Worm (Caenorhabditis elegans) whole organism, L1 larva: Measurements from ENCODE around the gene W09B6.4.

Experiments used
- C16A3.4 ChIP-seq: fragments of 150-350 bp; optimal IDR thresholded peaks from 2 replicates; lab custom pipeline; 2014; ENCODE audit warnings: missing biosample characterization, missing genetic modification characterization
- C34B4.2 ChIP-seq: sonication (generic microtip); optimal IDR thresholded peaks from 2 replicates; lab custom pipeline; 2017; ENCODE audit warnings: mild to moderate bottlenecking, missing genetic modification characterization, missing compliant biosample characterization
- alr-1 ChIP-seq: fragments of 200-800 bp; sonication (Bioruptor generic); optimal IDR thresholded peaks from 2 replicates; lab custom pipeline; 2018; ENCODE audit warnings: borderline replicate concordance, mild to moderate bottlenecking, missing genetic modification characterization, missing compliant biosample characterization
- aly-2 ChIP-seq: fragments of 150-350 bp; optimal IDR thresholded peaks from 2 replicates; lab custom pipeline; 2014; ENCODE audit warnings: missing biosample characterization, missing genetic modification characterization
- ama-1 ChIP-seq: fragments of 150-350 bp; optimal IDR thresholded peaks from 2 replicates; lab custom pipeline; 2014
- blmp-1 ChIP-seq: fragments of 150-350 bp; optimal IDR thresholded peaks from 2 replicates; lab custom pipeline; 2014; ENCODE audit warnings: missing biosample characterization, missing genetic modification characterization
- ceh-82 ChIP-seq, 3 experiments: fragments of 150-350 bp in 1 of 3; sonication (generic microtip) in 2 of 3; optimal IDR thresholded peaks; 2 replicates each; lab custom pipeline; 2014 to 2017; ENCODE audit warnings: missing biosample characterization in 3 of 3, missing genetic modification characterization in 3 of 3
- ceh-90 ChIP-seq: sonication (generic microtip); optimal IDR thresholded peaks from 2 replicates; lab custom pipeline; 2016; ENCODE audit warnings: missing genetic modification characterization, missing compliant biosample characterization
- dsc-1 ChIP-seq: sonication (generic microtip); optimal IDR thresholded peaks from 2 replicates; lab custom pipeline; 2016; ENCODE audit warnings: mild to moderate bottlenecking, missing genetic modification characterization, missing compliant biosample characterization
- efl-1 ChIP-seq, 4 experiments: fragments of 150-350 bp; optimal IDR thresholded peaks in 3 of 4; peaks in 1 of 4; 1 replicate in 1 of 4; 2 replicates in 3 of 4; lab custom pipeline; 2014; ENCODE audit warnings: missing biosample characterization in 2 of 4, missing genetic modification characterization in 2 of 4, missing genetic modification reagents in 2 of 4
- efl-3 ChIP-seq: fragments of 200-800 bp; sonication (Bioruptor generic); optimal IDR thresholded peaks from 2 replicates; lab custom pipeline; 2018; ENCODE audit warnings: mild to moderate bottlenecking, missing genetic modification characterization, missing compliant biosample characterization
- elt-2 ChIP-seq: sonication (generic microtip); optimal IDR thresholded peaks from 2 replicates; lab custom pipeline; 2016; ENCODE audit warnings: missing genetic modification characterization, mild to moderate bottlenecking, inconsistent platforms, missing compliant biosample characterization, missing genetic modification reagents
- ets-5 ChIP-seq: fragments of 200-800 bp; sonication (Bioruptor generic); IDR thresholded peaks from 2 replicates; pipeline ENCODE4 v1.3.6; 2022; ENCODE audit warnings: missing genetic modification characterization, missing compliant biosample characterization
- fkh-10 ChIP-seq: sonication (generic microtip); optimal IDR thresholded peaks from 2 replicates; lab custom pipeline; 2017; ENCODE audit warnings: missing biosample characterization, missing genetic modification reagents, missing genetic modification characterization
- fkh-4 ChIP-seq: sonication (generic microtip); optimal IDR thresholded peaks from 2 replicates; lab custom pipeline; 2016; ENCODE audit warnings: missing compliant biosample characterization, missing genetic modification characterization, borderline replicate concordance
- fkh-8 ChIP-seq: sonication (generic microtip); optimal IDR thresholded peaks from 2 replicates; lab custom pipeline; 2016; ENCODE audit warnings: mild to moderate bottlenecking, missing genetic modification characterization, missing compliant biosample characterization
- grh-1 ChIP-seq: fragments of 200-800 bp; sonication (Bioruptor generic); IDR thresholded peaks from 2 replicates; pipeline ENCODE4 v1.3.6; 2022; ENCODE audit warnings: missing genetic modification reagents, missing genetic modification characterization, missing compliant biosample characterization
- hlh-4 ChIP-seq: sonication (generic microtip); optimal IDR thresholded peaks from 2 replicates; lab custom pipeline; 2016; ENCODE audit warnings: mild to moderate bottlenecking, missing genetic modification characterization, missing compliant biosample characterization
- hpl-2 ChIP-seq: fragments of 150-350 bp; optimal IDR thresholded peaks from 2 replicates; lab custom pipeline; 2014; ENCODE audit warnings: missing biosample characterization, missing genetic modification reagents, missing genetic modification characterization
- irx-1 ChIP-seq: sonication (generic microtip); optimal IDR thresholded peaks from 2 replicates; lab custom pipeline; 2016; ENCODE audit warnings: missing genetic modification characterization, missing compliant biosample characterization
- jun-1 ChIP-seq: fragments of 150-350 bp; optimal IDR thresholded peaks from 2 replicates; lab custom pipeline; 2014; ENCODE audit warnings: missing biosample characterization, missing genetic modification reagents, missing genetic modification characterization
- lin-13 ChIP-seq: fragments of 150-350 bp; optimal IDR thresholded peaks from 2 replicates; lab custom pipeline; 2014; ENCODE audit warnings: missing biosample characterization, missing genetic modification reagents, missing genetic modification characterization
- lin-14 ChIP-seq: fragments of 200-800 bp; sonication (Bioruptor generic); optimal IDR thresholded peaks from 2 replicates; lab custom pipeline; 2018; ENCODE audit warnings: mild to moderate bottlenecking, missing genetic modification characterization, moderate library complexity, missing compliant biosample characterization
- lin-15B ChIP-seq: fragments of 150-350 bp; sonication (generic microtip); optimal IDR thresholded peaks from 3 replicates; lab custom pipeline; 2014; ENCODE audit warnings: missing biosample characterization, missing genetic modification characterization
- lir-3 ChIP-seq: sonication (generic microtip); optimal IDR thresholded peaks from 2 replicates; lab custom pipeline; 2016; ENCODE audit warnings: mild to moderate bottlenecking, missing genetic modification characterization, moderate library complexity, missing compliant biosample characterization; ENCODE audit not compliant: poor library complexity
- lsy-2 ChIP-seq, 2 experiments: fragments of 150-350 bp; optimal IDR thresholded peaks; 2 replicates each; lab custom pipeline; 2014; ENCODE audit warnings: missing biosample characterization in 2 of 2, missing genetic modification characterization in 2 of 2
- mab-9 ChIP-seq: fragments of 200-800 bp; sonication (Bioruptor generic); IDR thresholded peaks from 2 replicates; pipeline ENCODE4 v1.3.6; 2022; ENCODE audit warnings: missing genetic modification reagents, missing genetic modification characterization, missing compliant biosample characterization
- mdl-1 ChIP-seq, 2 experiments: fragments of 150-350 bp; optimal IDR thresholded peaks; 2 replicates each; lab custom pipeline; 2014 to 2017; ENCODE audit warnings: missing biosample characterization in 2 of 2, missing genetic modification characterization in 2 of 2, inconsistent platforms in 1 of 2
- nhr-12 ChIP-seq: sonication (generic microtip); optimal IDR thresholded peaks from 2 replicates; lab custom pipeline; 2017; ENCODE audit warnings: missing biosample characterization, missing genetic modification characterization
- nhr-19 ChIP-seq: fragments of 200-800 bp; sonication (Bioruptor generic); conservative IDR thresholded peaks from 2 replicates; pipeline ENCODE4 v1.3.6; 2022; ENCODE audit warnings: missing genetic modification characterization, missing compliant biosample characterization
- nhr-20 ChIP-seq: sonication (generic microtip); optimal IDR thresholded peaks from 2 replicates; lab custom pipeline; 2016; ENCODE audit warnings: mild to moderate bottlenecking, missing genetic modification characterization, missing compliant biosample characterization
- nhr-47 ChIP-seq: sonication (generic microtip); optimal IDR thresholded peaks from 2 replicates; lab custom pipeline; 2016; ENCODE audit warnings: mild to moderate bottlenecking, missing genetic modification characterization, moderate library complexity, missing compliant biosample characterization
- nhr-71 ChIP-seq: sonication (generic microtip); optimal IDR thresholded peaks from 2 replicates; lab custom pipeline; 2016; ENCODE audit warnings: mild to moderate bottlenecking, missing genetic modification characterization, moderate library complexity, missing compliant biosample characterization
- nhr-76 ChIP-seq: sonication (generic microtip); optimal IDR thresholded peaks from 2 replicates; lab custom pipeline; 2017; ENCODE audit warnings: missing biosample characterization, missing genetic modification characterization
- nhr-77 ChIP-seq: fragments of 150-350 bp; optimal IDR thresholded peaks from 2 replicates; lab custom pipeline; 2014; ENCODE audit warnings: missing biosample characterization, missing genetic modification characterization
- nhr-85 ChIP-seq: sonication (generic microtip); peaks from one replicate; lab custom pipeline; 2016; ENCODE audit warnings: missing genetic modification characterization, inconsistent platforms, missing compliant biosample characterization
- nhr-90 ChIP-seq: sonication (generic microtip); optimal IDR thresholded peaks from 2 replicates; lab custom pipeline; 2016; ENCODE audit warnings: mild to moderate bottlenecking, missing genetic modification characterization, missing compliant biosample characterization; ENCODE audit not compliant: poor library complexity
- pax-3 ChIP-seq: fragments of 200-800 bp; sonication (Bioruptor generic); optimal IDR thresholded peaks from 2 replicates; lab custom pipeline; 2018; ENCODE audit warnings: mild to moderate bottlenecking, missing genetic modification characterization, moderate library complexity, missing compliant biosample characterization
- snu-23 ChIP-seq: sonication (generic microtip); optimal IDR thresholded peaks from 2 replicates; lab custom pipeline; 2016; ENCODE audit warnings: missing genetic modification characterization, missing compliant biosample characterization
- sup-37 ChIP-seq: fragments of 200-800 bp; sonication (Bioruptor generic); optimal IDR thresholded peaks from 2 replicates; lab custom pipeline; 2018; ENCODE audit warnings: mild to moderate bottlenecking, missing genetic modification characterization, missing compliant biosample characterization
- swsn-7 ChIP-seq: sonication (generic microtip); optimal IDR thresholded peaks from 2 replicates; lab custom pipeline; 2016; ENCODE audit warnings: missing genetic modification characterization, missing compliant biosample characterization
- tbx-2 ChIP-seq: sonication (generic microtip); optimal IDR thresholded peaks from 2 replicates; lab custom pipeline; 2016; ENCODE audit warnings: missing genetic modification characterization, missing compliant biosample characterization
- tlp-1 ChIP-seq: fragments of 150-350 bp; optimal IDR thresholded peaks from 2 replicates; lab custom pipeline; 2014; ENCODE audit warnings: missing biosample characterization, missing genetic modification characterization
- unc-130 ChIP-seq: fragments of 150-350 bp; optimal IDR thresholded peaks from 2 replicates; lab custom pipeline; 2017; ENCODE audit warnings: missing biosample characterization, missing genetic modification characterization, inconsistent platforms
- unc-30 ChIP-seq: sonication (generic microtip); optimal IDR thresholded peaks from 2 replicates; lab custom pipeline; 2017; ENCODE audit warnings: missing biosample characterization, missing genetic modification characterization
- vab-15 ChIP-seq: sonication (generic microtip); optimal IDR thresholded peaks from 2 replicates; lab custom pipeline; 2017; ENCODE audit warnings: missing genotype, mild to moderate bottlenecking, missing genetic modification characterization, missing compliant biosample characterization
- xbp-1 ChIP-seq: sonication (generic microtip); optimal IDR thresholded peaks from 2 replicates; lab custom pipeline; 2016; ENCODE audit warnings: missing genetic modification characterization, missing compliant biosample characterization
- zag-1 ChIP-seq: fragments of 150-350 bp; optimal IDR thresholded peaks from 2 replicates; lab custom pipeline; 2014; ENCODE audit warnings: missing biosample characterization, missing genetic modification characterization

The W09B6.4 gene

ce11 chrII:1090743-1091142 lies 49.9 kb downstream of the W09B6.4 start (continued):
- TF ChIP-seq nhr-20 (peak; percentile 23), ama-1 (lab: Kevin White, UChicago) (no peak), ceh-90 (tag; lab: Kevin White, UChicago) (no peak), lsy-2 (tag; optimal IDR thresholded peaks at IDR 0.05; lab: Kevin White, UChicago) (peak in 1 of 2 experiments; percentile 4), nhr-71 (no peak), ceh-82 (tag; optimal IDR thresholded peaks at IDR 0.05; lab: Kevin White, UChicago) (no peak), lin-14 (peak; percentile 70), efl-3 (GFP tag; lab: Kevin White, UChicago) (no peak), xbp-1 (no peak), tbx-2 (tag; lab: Kevin White, UChicago) (no peak), nhr-12 (tag; lab: Kevin White, UChicago) (no peak), nhr-76 (tag; lab: Kevin White, UChicago) (no peak), unc-130 (no peak), nhr-19 (GFP tag; lab: Robert Waterston, UW) (no peak), elt-2 (tag; lab: Kevin White, UChicago) (no peak), aly-2 (tag; lab: Kevin White, UChicago) (no peak), alr-1 (tag; lab: Kevin White, UChicago) (no peak), nhr-47 (no peak), fkh-8 (tag; lab: Kevin White, UChicago) (no peak), blmp-1 (peak; percentile 68), nhr-90 (tag; lab: Kevin White, UChicago) (no peak)

- TF ChIP-seq lin-14 (peak; percentile 61), blmp-1 (peak; percentile 65), lsy-2 (tag; optimal IDR thresholded peaks at IDR 0.05; lab: Kevin White, UChicago) (peak; percentile 17 to 18), hpl-2 (GFP tag; lab: Kevin White, UChicago) (no peak), hlh-4 (tag; lab: Kevin White, UChicago) (no peak), nhr-85 (peak; percentile 81), nhr-20 (peak; percentile 17), grh-1 (GFP tag; lab: Robert Waterston, UW) (0 out of 2 replicates have a peak, but pooled peaks have one; percentile 35)
- TF ChIP-seq, all 84 proteins: peak for 6
These were observed 52.0 kb downstream of the W09B6.4 start for ce11 chrII:1088527-1089230.

- TF ChIP-seq unc-30 (tag; lab: Kevin White, UChicago) (no peak), swsn-7 (tag; lab: Kevin White, UChicago) (no peak), lin-13 (GFP tag; lab: Kevin White, UChicago) (no peak), mab-9 (GFP tag; lab: Robert Waterston, UW) (no peak), ets-5 (no peak), efl-1 (optimal IDR thresholded peaks at IDR 0.05; lab: Kevin White, UChicago) (no peak), efl-1 (GFP tag; optimal IDR thresholded peaks at IDR 0.05 in 1 of 2; lab: Kevin White, UChicago) (peak in 1 of 2 experiments; percentile 62), sup-37 (GFP tag; lab: Kevin White, UChicago) (no peak), dsc-1 (tag; lab: Kevin White, UChicago) (no peak), C34B4.2 (tag; lab: Kevin White, UChicago) (no peak), nhr-85 (peak; percentile 76), fkh-10 (GFP tag; lab: Kevin White, UChicago) (no peak), tlp-1 (no peak), nhr-90 (tag; lab: Kevin White, UChicago) (no peak), ceh-82 (tag; optimal IDR thresholded peaks at IDR 0.05; lab: Kevin White, UChicago) (no peak), fkh-4 (tag; lab: Kevin White, UChicago) (no peak), jun-1 (tag; lab: Kevin White, UChicago) (no peak), C16A3.4 (tag; lab: Kevin White, UChicago) (no peak), snu-23 (GFP tag; lab: Kevin White, UChicago) (peak; percentile 3), vab-15 (tag; lab: Kevin White, UChicago) (no peak), lin-15B (no peak), zag-1 (tag; lab: Kevin White, UChicago) (no peak), lir-3 (no peak), nhr-12 (tag; lab: Kevin White, UChicago) (no peak), hlh-4 (tag; lab: Kevin White, UChicago) (no peak), irx-1 (tag; lab: Kevin White, UChicago) (no peak), nhr-19 (GFP tag; lab: Robert Waterston, UW) (no peak), mdl-1 (tag; optimal IDR thresholded peaks at IDR 0.05; lab: Kevin White, UChicago) (peak in 1 of 2 experiments; percentile 64), pax-3 (no peak), nhr-77 (tag; lab: Kevin White, UChicago) (no peak), xbp-1 (no peak)
These were observed 54.2 kb downstream of the W09B6.4 start for ce11 chrII:1086479-1086878.
